Worm (Caenorhabditis elegans): ENCODE data around the gene bbs-8.

The bbs-8 gene

ce11 chrV:6799564-6799963 lies 34.7 kb upstream of the bbs-8 start, which contains the start of gene dmsr-9:
Gene dmsr-9, minus strand, starts transcription at chrV:6799664.
- TF ChIP-seq ets-7 (tag; optimal IDR thresholded peaks at IDR 0.05), result no peak
- TF ChIP-seq hnd-1 (tag; optimal IDR thresholded peaks at IDR 0.05), result no peak
- no peak for TF ChIP-seq sea-1 (GFP tag; conservative IDR thresholded peaks at IDR 0.05)
- no peak for TF ChIP-seq F13C5.2 (tag; optimal IDR thresholded peaks at IDR 0.05)
- no peak for TF ChIP-seq tbx-11 (GFP tag; IDR thresholded peaks at IDR 0.05)
- TF ChIP-seq B0310.2 (tag; optimal IDR thresholded peaks at IDR 0.05), result no peak
- no peak for TF ChIP-seq hmg-4 (GFP tag; optimal IDR thresholded peaks at IDR 0.05)
- TF ChIP-seq aly-1 (tag; optimal IDR thresholded peaks at IDR 0.05), result no peak
- TF ChIP-seq hmbx-1 (tag; optimal IDR thresholded peaks at IDR 0.05), result no peak
- no peak for TF ChIP-seq pes-1 (GFP tag; IDR thresholded peaks at IDR 0.05)
- no peak for TF ChIP-seq ceh-13 (GFP tag; optimal IDR thresholded peaks at IDR 0.05)
- TF ChIP-seq ceh-36 (tag; optimal IDR thresholded peaks at IDR 0.05), result no peak
- TF ChIP-seq tra-4 (tag; optimal IDR thresholded peaks at IDR 0.05), result no peak
- TF ChIP-seq ama-1 (optimal IDR thresholded peaks at IDR 0.05), result no peak
- no peak for TF ChIP-seq scrt-1 (GFP tag; IDR thresholded peaks at IDR 0.05)

- TF ChIP-seq ceh-36 (tag; optimal IDR thresholded peaks at IDR 0.05), result no peak
- TF ChIP-seq tbx-11 (GFP tag; IDR thresholded peaks at IDR 0.05), result no peak
- no peak for TF ChIP-seq flt-1 (GFP tag; IDR thresholded peaks at IDR 0.05)
- no peak for TF ChIP-seq hnd-1 (tag; optimal IDR thresholded peaks at IDR 0.05)
- no peak for TF ChIP-seq ama-1 (optimal IDR thresholded peaks at IDR 0.05)
- TF ChIP-seq pes-1 (GFP tag; IDR thresholded peaks at IDR 0.05), result no peak
- no peak for TF ChIP-seq aly-1 (tag; optimal IDR thresholded peaks at IDR 0.05)
- no peak for TF ChIP-seq ceh-13 (GFP tag; optimal IDR thresholded peaks at IDR 0.05)
- TF ChIP-seq sea-1 (GFP tag; conservative IDR thresholded peaks at IDR 0.05), result no peak
- no peak for TF ChIP-seq tra-4 (tag; optimal IDR thresholded peaks at IDR 0.05)
- no peak for TF ChIP-seq scrt-1 (GFP tag; IDR thresholded peaks at IDR 0.05)
- no peak for TF ChIP-seq tbx-37 (GFP tag; conservative IDR thresholded peaks at IDR 0.05)
- TF ChIP-seq hmg-4 (GFP tag; optimal IDR thresholded peaks at IDR 0.05), result no peak
- TF ChIP-seq ets-7 (tag; optimal IDR thresholded peaks at IDR 0.05), result no peak
- no peak for TF ChIP-seq hmbx-1 (tag; optimal IDR thresholded peaks at IDR 0.05)
- no peak for TF ChIP-seq F13C5.2 (tag; optimal IDR thresholded peaks at IDR 0.05)
Measured at ce11 chrV:6796894-6797293, 32.0 kb upstream of the bbs-8 start.

DNA sequence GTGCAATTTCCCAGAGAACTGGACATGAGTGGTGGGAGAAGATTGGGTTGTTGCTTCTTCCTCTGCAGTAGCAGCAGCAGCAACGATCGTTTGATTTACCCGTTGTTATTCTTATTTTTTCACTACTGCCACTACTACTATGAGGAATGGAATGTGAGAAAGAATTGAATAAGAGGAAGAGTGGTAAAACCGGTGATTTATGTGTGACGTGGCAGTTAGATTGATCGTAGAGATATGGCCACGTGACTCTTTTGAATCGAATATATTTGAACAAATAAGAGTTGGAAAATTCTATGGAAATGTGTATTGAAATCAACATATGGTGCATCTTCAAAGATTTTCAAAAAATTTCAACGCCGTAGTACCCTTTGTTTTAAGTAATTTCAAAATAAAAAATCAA lies 31.4 kb upstream of the bbs-8 start:
- TF ChIP-seq hmg-4 (GFP tag; optimal IDR thresholded peaks at IDR 0.05) (no peak), sea-1 (GFP tag; conservative IDR thresholded peaks at IDR 0.05) (no peak), ets-7 (tag; optimal IDR thresholded peaks at IDR 0.05) (no peak), tbx-11 (GFP tag; IDR thresholded peaks at IDR 0.05) (no peak), F13C5.2 (tag; optimal IDR thresholded peaks at IDR 0.05) (no peak), flt-1 (GFP tag; IDR thresholded peaks at IDR 0.05) (no peak), ceh-36 (tag; optimal IDR thresholded peaks at IDR 0.05) (no peak), hnd-1 (tag; optimal IDR thresholded peaks at IDR 0.05) (no peak)

DNA sequence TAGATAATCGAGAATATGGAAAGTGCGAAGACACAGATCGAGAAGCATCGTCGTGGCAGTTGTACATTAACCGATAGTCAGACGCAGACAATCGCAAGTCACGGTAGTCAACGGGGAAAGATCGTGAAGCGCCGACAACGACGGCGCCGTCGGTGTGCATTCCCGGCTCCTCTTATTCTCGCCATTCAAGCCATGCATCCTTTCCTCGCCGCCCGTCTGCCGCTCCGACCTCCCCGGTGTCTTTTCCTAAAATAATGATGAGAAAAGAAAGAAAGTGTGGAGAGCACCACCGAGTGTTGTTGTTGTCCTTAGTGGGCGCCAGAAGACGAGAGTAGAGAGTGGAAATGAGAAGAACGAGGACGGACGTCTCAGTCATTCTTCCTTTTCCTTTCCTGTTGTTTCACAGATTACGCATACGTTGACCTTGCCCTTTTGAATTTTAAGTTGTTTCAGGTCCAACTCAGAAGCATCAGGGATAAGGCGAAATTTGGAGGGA lies 28.9 kb upstream of the bbs-8 start, which contains the start of gene ZC404.1:
TSS of gene ZC404.1 (plus strand) at position 446 of the 496 bp plus-strand sequence.
- TF ChIP-seq pes-1 (GFP tag; IDR thresholded peaks at IDR 0.05) (no peak), hnd-1 (tag; optimal IDR thresholded peaks at IDR 0.05) (no peak), scrt-1 (GFP tag; IDR thresholded peaks at IDR 0.05) (no peak), hmbx-1 (tag; optimal IDR thresholded peaks at IDR 0.05) (no peak), ceh-36 (tag; optimal IDR thresholded peaks at IDR 0.05) (no peak), flt-1 (GFP tag; IDR thresholded peaks at IDR 0.05) (no peak), F13C5.2 (tag; optimal IDR thresholded peaks at IDR 0.05) (no peak), sea-1 (GFP tag; conservative IDR thresholded peaks at IDR 0.05) (no peak), aly-1 (tag; optimal IDR thresholded peaks at IDR 0.05) (no peak)

DNA sequence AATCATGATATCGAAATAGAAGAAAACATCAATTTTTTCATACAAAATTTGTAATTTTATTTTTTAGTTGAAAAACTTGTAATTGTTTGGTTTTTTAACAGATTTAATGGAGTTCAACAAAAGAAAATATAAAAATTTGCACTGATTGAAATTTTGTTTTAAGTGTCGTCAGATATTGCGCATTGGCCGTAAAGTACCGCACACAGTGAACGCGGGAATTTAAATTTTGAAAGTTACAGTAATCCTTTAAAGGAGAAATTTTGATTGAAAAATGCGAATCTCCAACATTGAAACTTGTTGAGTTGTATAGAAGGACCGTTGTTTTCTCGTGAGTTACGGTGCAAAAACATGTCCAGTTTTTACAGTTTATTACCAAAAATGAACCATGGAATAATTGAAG lies 28.1 kb upstream of the bbs-8 start:
- TF ChIP-seq hmg-4 (GFP tag; optimal IDR thresholded peaks at IDR 0.05) (no peak), sea-1 (GFP tag; conservative IDR thresholded peaks at IDR 0.05) (no peak), pes-1 (GFP tag; IDR thresholded peaks at IDR 0.05) (no peak), ama-1 (optimal IDR thresholded peaks at IDR 0.05) (no peak)

DNA sequence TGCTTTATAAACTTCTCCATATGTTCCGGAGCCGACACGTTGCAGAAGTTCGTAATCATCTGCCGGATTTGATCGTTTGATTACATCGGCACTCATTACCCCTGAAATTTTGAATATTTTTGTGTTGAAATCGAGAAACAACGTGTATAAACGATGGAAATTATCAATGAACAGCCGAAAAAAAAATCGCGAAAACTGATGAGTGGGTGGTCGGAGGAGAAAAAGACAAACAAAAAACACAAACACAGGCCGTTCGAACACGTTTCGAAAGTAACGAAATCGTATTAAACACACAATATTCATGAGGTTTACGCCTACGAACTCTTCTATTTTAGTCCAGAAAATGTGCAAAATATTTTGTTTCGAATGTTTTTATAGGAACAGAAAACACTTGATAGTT lies 27.7 kb upstream of the bbs-8 start, which contains the start of gene gck-2:
TSS of gene gck-2 (minus strand) at position 101 of the 400 bp plus-strand sequence.
- TF ChIP-seq ceh-36 (tag; optimal IDR thresholded peaks at IDR 0.05) (no peak), ama-1 (optimal IDR thresholded peaks at IDR 0.05) (no peak), ets-7 (tag; optimal IDR thresholded peaks at IDR 0.05) (no peak), hmg-4 (GFP tag; optimal IDR thresholded peaks at IDR 0.05) (no peak), aly-1 (tag; optimal IDR thresholded peaks at IDR 0.05) (no peak), scrt-1 (GFP tag; IDR thresholded peaks at IDR 0.05) (no peak), B0310.2 (tag; optimal IDR thresholded peaks at IDR 0.05) (no peak), F13C5.2 (tag; optimal IDR thresholded peaks at IDR 0.05) (no peak), tra-4 (tag; optimal IDR thresholded peaks at IDR 0.05) (no peak), flt-1 (GFP tag; IDR thresholded peaks at IDR 0.05) (no peak), pes-1 (GFP tag; IDR thresholded peaks at IDR 0.05) (no peak), hmbx-1 (tag; optimal IDR thresholded peaks at IDR 0.05) (no peak)

- TF ChIP-seq sea-1 (GFP tag; conservative IDR thresholded peaks at IDR 0.05), result no peak
- no peak for TF ChIP-seq hmbx-1 (tag; optimal IDR thresholded peaks at IDR 0.05)
- TF ChIP-seq ets-7 (tag; optimal IDR thresholded peaks at IDR 0.05), result no peak
- 0 out of 2 replicates have a peak, but pooled peaks have one; percentile 13 for TF ChIP-seq scrt-1 (GFP tag; IDR thresholded peaks at IDR 0.05)
- TF ChIP-seq B0310.2 (tag; optimal IDR thresholded peaks at IDR 0.05), result no peak
- TF ChIP-seq ama-1 (optimal IDR thresholded peaks at IDR 0.05), result peak; percentile 69
Measured at ce11 chrV:6787906-6788430, 23.1 kb upstream of the bbs-8 start, which contains the start of gene ZC404.2. Gene ZC404.2, plus strand, starts transcription at chrV:6787952.
